Worm (Caenorhabditis elegans) whole organism, L3 larva: ENCODE results near the gene T27D12.6.

Experiments used
- R02D3.7 ChIP-seq: fragments of 150-350 bp; optimal IDR thresholded peaks from 2 replicates; lab custom pipeline; 2014; ENCODE audit warnings: missing biosample characterization, missing genetic modification characterization
- ZK546.5 ChIP-seq: sonication (generic microtip); optimal IDR thresholded peaks from 2 replicates; lab custom pipeline; 2017; ENCODE audit warnings: missing biosample characterization, missing genetic modification characterization
- aly-2 ChIP-seq: fragments of 150-350 bp; optimal IDR thresholded peaks from 2 replicates; lab custom pipeline; 2014; ENCODE audit warnings: missing biosample characterization, missing genetic modification characterization
- ama-1 ChIP-seq: fragments of 150-350 bp; optimal IDR thresholded peaks from 2 replicates; lab custom pipeline; 2018
- ceh-28 ChIP-seq: fragments of 150-350 bp; optimal IDR thresholded peaks from 2 replicates; lab custom pipeline; 2014; ENCODE audit warnings: missing biosample characterization, missing genetic modification reagents, missing genetic modification characterization
- ceh-82 ChIP-seq: fragments of 150-350 bp; optimal IDR thresholded peaks from 2 replicates; lab custom pipeline; 2014; ENCODE audit warnings: missing biosample characterization, missing genetic modification characterization
- ceh-9 ChIP-seq: sonication (generic microtip); optimal IDR thresholded peaks from 2 replicates; lab custom pipeline; 2018; ENCODE audit warnings: missing biosample characterization, missing genetic modification characterization
- egl-27 ChIP-seq: sonication (generic microtip); optimal IDR thresholded peaks from 4 replicates; lab custom pipeline; 2017; ENCODE audit warnings: missing biosample characterization, missing genetic modification reagents, missing genetic modification characterization
- egl-5 ChIP-seq: fragments of 150-350 bp; optimal IDR thresholded peaks from 2 replicates; lab custom pipeline; 2017; ENCODE audit warnings: missing biosample characterization, missing genetic modification reagents, missing genetic modification characterization, inconsistent platforms
- elt-1 ChIP-seq: fragments of 150-350 bp; optimal IDR thresholded peaks from 2 replicates; lab custom pipeline; 2014; ENCODE audit warnings: missing biosample characterization, missing genetic modification characterization
- elt-2 ChIP-seq: sonication (generic microtip); optimal IDR thresholded peaks from 2 replicates; lab custom pipeline; 2016; ENCODE audit warnings: missing genetic modification reagents, mild to moderate bottlenecking, missing genetic modification characterization, missing compliant biosample characterization
- elt-3 ChIP-seq, 3 experiments: fragments of 150-350 bp in 1 of 3; sonication (generic microtip) in 2 of 3; optimal IDR thresholded peaks; 2 replicates in 2 of 3; 4 replicates in 1 of 3; lab custom pipeline; 2014 to 2017; ENCODE audit warnings: missing biosample characterization in 3 of 3, missing genetic modification characterization in 3 of 3
- fkh-10 ChIP-seq: sonication (generic microtip); optimal IDR thresholded peaks from 2 replicates; lab custom pipeline; 2017; ENCODE audit warnings: missing biosample characterization, missing genetic modification reagents, missing genetic modification characterization
- fkh-2 ChIP-seq: fragments of 150-350 bp; optimal IDR thresholded peaks from 2 replicates; lab custom pipeline; 2014; ENCODE audit warnings: missing biosample characterization, missing genetic modification reagents, missing genetic modification characterization
- fos-1 ChIP-seq: fragments of 150-350 bp; optimal IDR thresholded peaks from 2 replicates; lab custom pipeline; 2014; ENCODE audit warnings: missing biosample characterization, missing genetic modification characterization
- jun-1 ChIP-seq: fragments of 150-350 bp; optimal IDR thresholded peaks from 2 replicates; lab custom pipeline; 2014; ENCODE audit warnings: missing biosample characterization, missing genetic modification reagents, missing genetic modification characterization
- lin-15B ChIP-seq: fragments of 150-350 bp; optimal IDR thresholded peaks from 2 replicates; lab custom pipeline; 2014; ENCODE audit warnings: missing biosample characterization, missing genetic modification characterization
- lin-39 ChIP-seq: fragments of 150-350 bp; optimal IDR thresholded peaks from 2 replicates; lab custom pipeline; 2018; ENCODE audit warnings: missing biosample characterization, missing genetic modification reagents, missing genetic modification characterization
- mdl-1 ChIP-seq: fragments of 150-350 bp; optimal IDR thresholded peaks from 2 replicates; lab custom pipeline; 2014; ENCODE audit warnings: missing biosample characterization, missing genetic modification characterization
- nfya-1 ChIP-seq: sonication (generic microtip); optimal IDR thresholded peaks from 2 replicates; lab custom pipeline; 2017; ENCODE audit warnings: missing genetic modification characterization, mild to moderate bottlenecking, missing compliant biosample characterization, antibody characterized with exemption, moderate library complexity; ENCODE audit not compliant: insufficient read depth
- nhr-23 ChIP-seq: fragments of 150-350 bp; optimal IDR thresholded peaks from 2 replicates; lab custom pipeline; 2014; ENCODE audit warnings: missing biosample characterization, missing genetic modification reagents, missing genetic modification characterization
- nhr-25 ChIP-seq: sonication (generic microtip); optimal IDR thresholded peaks from 2 replicates; lab custom pipeline; 2017; ENCODE audit warnings: missing biosample characterization, missing genetic modification characterization
- nhr-43 ChIP-seq: sonication (generic microtip); optimal IDR thresholded peaks from 2 replicates; lab custom pipeline; 2016; ENCODE audit warnings: mild to moderate bottlenecking, missing genetic modification characterization, missing compliant biosample characterization; ENCODE audit not compliant: poor library complexity, severe bottlenecking
- nhr-67 ChIP-seq: fragments of 150-350 bp; optimal IDR thresholded peaks from 2 replicates; lab custom pipeline; 2014; ENCODE audit warnings: missing biosample characterization, missing genetic modification characterization
- nhr-76 ChIP-seq: fragments of 150-350 bp; sonication (generic microtip); optimal IDR thresholded peaks from 5 replicates; lab custom pipeline; 2014; ENCODE audit warnings: missing biosample characterization, missing genetic modification characterization
- nhr-77 ChIP-seq: fragments of 150-350 bp; optimal IDR thresholded peaks from 2 replicates; lab custom pipeline; 2014; ENCODE audit warnings: missing biosample characterization, missing genetic modification characterization
- pha-4 ChIP-seq: fragments of 150-350 bp; optimal IDR thresholded peaks from 2 replicates; lab custom pipeline; 2014; ENCODE audit warnings: missing biosample characterization, missing genetic modification reagents, missing genetic modification characterization
- pqm-1 ChIP-seq: fragments of 150-350 bp; optimal IDR thresholded peaks from 2 replicates; lab custom pipeline; 2017; ENCODE audit warnings: missing biosample characterization, missing genetic modification characterization, inconsistent platforms
- sea-2 ChIP-seq: fragments of 150-350 bp; sonication (generic microtip); optimal IDR thresholded peaks from 4 replicates; lab custom pipeline; 2014; ENCODE audit warnings: missing biosample characterization, missing genetic modification reagents, missing genetic modification characterization
- skn-1 ChIP-seq: fragments of 150-350 bp; optimal IDR thresholded peaks from 2 replicates; lab custom pipeline; 2014; ENCODE audit warnings: missing biosample characterization, missing genetic modification characterization
- tbx-2 ChIP-seq: sonication (generic microtip); optimal IDR thresholded peaks from 2 replicates; lab custom pipeline; 2016; ENCODE audit warnings: mild to moderate bottlenecking, missing genetic modification characterization, missing compliant biosample characterization
- unc-39 ChIP-seq: sonication (generic microtip); optimal IDR thresholded peaks from 4 replicates; lab custom pipeline; 2017; ENCODE audit warnings: missing biosample characterization, missing genetic modification characterization
- unc-62 ChIP-seq: fragments of 150-350 bp; sonication (generic microtip); optimal IDR thresholded peaks from 4 replicates; lab custom pipeline; 2014; ENCODE audit warnings: missing biosample characterization, missing genetic modification reagents, missing genetic modification characterization
- zag-1 ChIP-seq: fragments of 150-350 bp; optimal IDR thresholded peaks from 2 replicates; lab custom pipeline; 2014; ENCODE audit warnings: missing biosample characterization, missing genetic modification characterization
- ztf-11 ChIP-seq: fragments of 150-350 bp; optimal IDR thresholded peaks from 2 replicates; lab custom pipeline; 2014; ENCODE audit warnings: missing biosample characterization, missing genetic modification characterization
- ztf-4 ChIP-seq: fragments of 150-350 bp; optimal IDR thresholded peaks from 2 replicates; lab custom pipeline; 2014; ENCODE audit warnings: missing biosample characterization, missing genetic modification characterization

T27D12.6 gene

ce11 chrII:11843441-11843840, 8.1 kb downstream of the T27D12.6 start:
- no peak for TF ChIP-seq fos-1 (tag; lab: Kevin White, UChicago)
- peak in 1 of 3 experiments; percentile 24 for TF ChIP-seq elt-3 (tag; optimal IDR thresholded peaks at IDR 0.05; lab: Kevin White, UChicago)
- TF ChIP-seq jun-1, result no peak
- TF ChIP-seq skn-1 (tag; lab: Kevin White, UChicago), result no peak
- no peak for TF ChIP-seq pha-4
- TF ChIP-seq ztf-4, result no peak
- TF ChIP-seq ama-1 (lab: Kevin White, UChicago), result peak; percentile 21
- no peak for TF ChIP-seq fkh-10 (GFP tag; lab: Kevin White, UChicago)
- peak; percentile 12 for TF ChIP-seq nhr-25 (tag; lab: Kevin White, UChicago)
- no peak for TF ChIP-seq ztf-11
- TF ChIP-seq aly-2, result no peak
- no peak for TF ChIP-seq unc-39 (tag; lab: Kevin White, UChicago)
- TF ChIP-seq ceh-9 (tag; lab: Kevin White, UChicago), result no peak
- no peak for TF ChIP-seq nhr-76 (tag; lab: Kevin White, UChicago)
- no peak for TF ChIP-seq zag-1
- TF ChIP-seq unc-62, result no peak
- peak; percentile 48 for TF ChIP-seq nhr-23
- TF ChIP-seq lin-39 (tag; lab: Kevin White, UChicago), result no peak
- no peak for TF ChIP-seq mdl-1 (tag; lab: Kevin White, UChicago)
- TF ChIP-seq ZK546.5 (tag; lab: Kevin White, UChicago), result no peak
- TF ChIP-seq egl-5, result no peak
- TF ChIP-seq egl-27 (tag; lab: Kevin White, UChicago), result no peak
- no peak for TF ChIP-seq lin-15B (tag; lab: Kevin White, UChicago)
- no peak for TF ChIP-seq nhr-77 (tag; lab: Kevin White, UChicago)
- TF ChIP-seq elt-1 (tag; lab: Kevin White, UChicago), result no peak
- TF ChIP-seq tbx-2, result no peak
- TF ChIP-seq, all 47 proteins: peak for 4

DNA sequence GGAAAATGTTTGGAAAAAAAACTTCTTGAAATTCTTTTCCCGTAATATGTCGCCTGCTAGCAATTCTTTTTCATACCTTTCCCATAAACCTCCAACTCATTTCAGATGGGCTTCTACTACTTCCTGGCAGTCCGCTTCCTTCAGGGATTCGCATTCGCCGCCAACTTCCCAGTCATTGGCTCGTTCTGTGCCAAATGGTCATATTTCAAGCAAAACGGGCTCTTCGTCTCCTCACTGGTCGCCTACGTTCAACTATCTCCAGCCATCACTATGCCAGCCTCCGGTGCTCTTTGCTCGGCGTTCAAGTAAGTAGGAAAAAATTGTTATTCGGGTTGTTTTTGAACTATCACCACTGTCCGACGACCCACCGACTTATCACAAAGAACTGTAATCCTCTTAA, 8.8 kb downstream of the T27D12.6 start:
- TF ChIP-seq tbx-2, result no peak
- TF ChIP-seq ama-1 (lab: Kevin White, UChicago), result peak; percentile 93
- peak; percentile 5 for TF ChIP-seq nhr-43 (tag; lab: Kevin White, UChicago)

DNA sequence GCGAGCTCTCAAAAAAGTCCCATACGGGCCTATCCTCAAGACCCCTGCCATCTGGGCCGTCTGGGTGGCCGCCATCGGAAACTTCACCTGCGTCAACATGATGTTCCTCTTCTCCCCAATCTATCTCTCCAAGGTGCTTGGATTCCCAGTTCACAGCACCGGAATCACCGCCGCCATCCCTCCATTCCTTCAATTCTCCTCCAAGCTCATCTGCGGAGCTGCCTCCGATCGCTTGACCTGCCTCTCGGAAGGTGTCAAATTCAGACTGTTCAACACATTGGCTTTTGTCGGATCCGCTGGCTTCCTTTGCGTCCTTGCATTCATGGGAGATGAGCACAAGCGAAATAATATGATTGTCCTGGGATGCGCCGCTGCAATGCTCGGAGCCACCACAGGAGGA, 9.7 kb downstream of the T27D12.6 start:
- TF ChIP-seq aly-2 (no peak), ceh-28 (tag; lab: Kevin White, UChicago) (no peak), elt-2 (tag; lab: Kevin White, UChicago) (no peak), tbx-2 (no peak), R02D3.7 (tag; lab: Kevin White, UChicago) (no peak), nhr-43 (tag; lab: Kevin White, UChicago) (no peak), elt-1 (tag; lab: Kevin White, UChicago) (no peak), lin-15B (tag; lab: Kevin White, UChicago) (no peak), nfya-1 (tag; lab: Kevin White, UChicago) (no peak), sea-2 (GFP tag; lab: Kevin White, UChicago) (no peak)

ce11 chrII:11845954-11846353, 10.6 kb downstream of the T27D12.6 start:
- TF ChIP-seq nhr-67 (tag; lab: Kevin White, UChicago) (no peak), fkh-2 (no peak), tbx-2 (no peak), nhr-76 (tag; lab: Kevin White, UChicago) (no peak), mdl-1 (tag; lab: Kevin White, UChicago) (no peak), fkh-10 (GFP tag; lab: Kevin White, UChicago) (no peak), pqm-1 (tag; lab: Kevin White, UChicago) (no peak), unc-62 (no peak), ama-1 (lab: Kevin White, UChicago) (peak; percentile 87), ztf-11 (no peak), elt-3 (tag; optimal IDR thresholded peaks at IDR 0.05; lab: Kevin White, UChicago) (peak in 1 of 3 experiments; percentile 88), lin-15B (tag; lab: Kevin White, UChicago) (no peak), ztf-4 (no peak), nfya-1 (tag; lab: Kevin White, UChicago) (no peak), ceh-82 (tag; lab: Kevin White, UChicago) (no peak)
- TF ChIP-seq, all 47 proteins: peak for 2
